Worm (Caenorhabditis elegans): Measurements from ENCODE around the gene srj-53.

ce11 chrV:699051-699450 lies 4.5 kb upstream of the srj-53 start:
- TF ChIP-seq B0019.2 (GFP tag; conservative IDR thresholded peaks at IDR 0.05) (no peak), F49E8.2 (tag; optimal IDR thresholded peaks at IDR 0.05; ENCODE audit: insufficient read depth) (no peak), madf-3 (GFP tag; IDR thresholded peaks at IDR 0.05) (no peak), snpc-4 (GFP tag; optimal IDR thresholded peaks at IDR 0.05) (no peak), snpc-4 (tag; optimal IDR thresholded peaks at IDR 0.05) (no peak), nhr-120 (GFP tag; IDR thresholded peaks at IDR 0.05) (no peak), ztf-28 (GFP tag; IDR thresholded peaks at IDR 0.05) (no peak), hmg-20 (GFP tag; IDR thresholded peaks at IDR 0.05) (no peak), lin-40 (tag; optimal IDR thresholded peaks at IDR 0.05) (no peak)
